Worm (Caenorhabditis elegans): ENCODE data around the gene set-30.

The set-30 gene

ce11 chrX:5031742-5032141, 32.7 kb downstream of the set-30 start:
- TF ChIP-seq aptf-2 (GFP tag; conservative IDR thresholded peaks at IDR 0.05): no peak
- no peak for TF ChIP-seq nhr-27 (tag; optimal IDR thresholded peaks at IDR 0.05)
- TF ChIP-seq lin-40 (tag; optimal IDR thresholded peaks at IDR 0.05): no peak
- no peak for TF ChIP-seq madf-10 (tag; optimal IDR thresholded peaks at IDR 0.05)
- no peak for TF ChIP-seq pbrm-1 (GFP tag; IDR thresholded peaks at IDR 0.05)
- TF ChIP-seq lin-54 (GFP tag; optimal IDR thresholded peaks at IDR 0.05): no peak

- TF ChIP-seq mes-4 (tag; optimal IDR thresholded peaks at IDR 0.05): no peak
- no peak for TF ChIP-seq Y67H2A.10 (GFP tag; conservative IDR thresholded peaks at IDR 0.05)
- TF ChIP-seq tbp1 (GFP tag; optimal IDR thresholded peaks at IDR 0.05): no peak
- no peak for TF ChIP-seq ceh-100 (GFP tag; IDR thresholded peaks at IDR 0.05)
- no peak for TF ChIP-seq egl-18 (GFP tag; IDR thresholded peaks at IDR 0.05)
- no peak for TF ChIP-seq mel-28 (tag; optimal IDR thresholded peaks at IDR 0.05; ENCODE audit: borderline replicate concordance)
- no peak for TF ChIP-seq let-526 (GFP tag; IDR thresholded peaks at IDR 0.05)
- no peak for TF ChIP-seq unc-62 (GFP tag; optimal IDR thresholded peaks at IDR 0.05)
- TF ChIP-seq lin-35 (GFP tag; optimal IDR thresholded peaks at IDR 0.05): no peak
- TF ChIP-seq sdz-38 (tag; optimal IDR thresholded peaks at IDR 0.05): no peak
- no peak for TF ChIP-seq madf-8 (GFP tag; conservative IDR thresholded peaks at IDR 0.05)
- TF ChIP-seq rcor-1 (GFP tag; IDR thresholded peaks at IDR 0.05): no peak
- no peak for TF ChIP-seq atf-7 (tag; optimal IDR thresholded peaks at IDR 0.05)
These were observed 34.8 kb downstream of the set-30 start, which contains the start of gene ZC449.4 for ce11 chrX:5033868-5034267. Gene ZC449.4 (minus strand): TSS chrX:5033968.

ce11 chrX:5037673-5038072, 38.6 kb downstream of the set-30 start, which contains the start of gene ZC449.5:
Gene ZC449.5 (minus strand): TSS chrX:5037773.
- no peak for TF ChIP-seq sptf-2 (GFP tag; optimal IDR thresholded peaks at IDR 0.05)
- no peak for TF ChIP-seq fkh-3 (tag; optimal IDR thresholded peaks at IDR 0.05)
- no peak for TF ChIP-seq nhr-80 (tag; optimal IDR thresholded peaks at IDR 0.05)
- TF ChIP-seq xnd-1 (tag; optimal IDR thresholded peaks at IDR 0.05): no peak
- TF ChIP-seq ets-4 (GFP tag; optimal IDR thresholded peaks at IDR 0.05): no peak
- no peak for TF ChIP-seq atf-7 (tag; optimal IDR thresholded peaks at IDR 0.05)
- no peak for TF ChIP-seq ceh-91 (GFP tag; IDR thresholded peaks at IDR 0.05)
- no peak for TF ChIP-seq die-1 (tag; optimal IDR thresholded peaks at IDR 0.05)
- TF ChIP-seq ztf-6 (GFP tag; IDR thresholded peaks at IDR 0.05): no peak
- no peak for TF ChIP-seq dpl-1 (GFP tag; optimal IDR thresholded peaks at IDR 0.05)
- no peak for TF ChIP-seq sdz-38 (tag; optimal IDR thresholded peaks at IDR 0.05)

ce11 chrX:5038812-5039211, 39.7 kb downstream of the set-30 start:
- TF ChIP-seq madf-6 (GFP tag; IDR thresholded peaks at IDR 0.05): no peak
- no peak for TF ChIP-seq sptf-2 (GFP tag; optimal IDR thresholded peaks at IDR 0.05)
- no peak for TF ChIP-seq repo-1 (tag; optimal IDR thresholded peaks at IDR 0.05)
- TF ChIP-seq tbp1 (GFP tag; optimal IDR thresholded peaks at IDR 0.05): no peak
- TF ChIP-seq xnd-1 (tag; optimal IDR thresholded peaks at IDR 0.05): no peak
- no peak for TF ChIP-seq K11D2.4 (GFP tag; IDR thresholded peaks at IDR 0.05)

- TF ChIP-seq dpff-1 (tag; optimal IDR thresholded peaks at IDR 0.05) (no peak), ceh-79 (tag; optimal IDR thresholded peaks at IDR 0.05) (no peak), snpc-1.3 (tag; optimal IDR thresholded peaks at IDR 0.05; ENCODE audit: insufficient read depth) (no peak), ztf-22 (GFP tag; optimal IDR thresholded peaks at IDR 0.05) (no peak), dpl-1 (GFP tag; optimal IDR thresholded peaks at IDR 0.05) (no peak), lin-54 (GFP tag; optimal IDR thresholded peaks at IDR 0.05) (no peak), F10E7.11 (tag; optimal IDR thresholded peaks at IDR 0.05) (no peak), akir-1 (GFP tag; optimal IDR thresholded peaks at IDR 0.05) (no peak), T26A5.8 (tag; optimal IDR thresholded peaks at IDR 0.05) (no peak), ceh-91 (GFP tag; IDR thresholded peaks at IDR 0.05) (no peak), cebp-1 (GFP tag; IDR thresholded peaks at IDR 0.05) (no peak), cebp-1 (tag; optimal IDR thresholded peaks at IDR 0.05) (no peak), cebp-2 (GFP tag; IDR thresholded peaks at IDR 0.05) (no peak), egl-44 (GFP tag; IDR thresholded peaks at IDR 0.05) (no peak), ccch-3 (GFP tag; optimal IDR thresholded peaks at IDR 0.05) (no peak)
These were observed 41.0 kb downstream of the set-30 start for ce11 chrX:5040038-5040437.

Data from whole organism, young adult.